Worm (Caenorhabditis elegans) whole organism, mixed stage, embryonic: ENCODE measurements around the gene atg-9.

ENCODE experiments used
- ces-1 ChIP-seq: fragments of 150-350 bp; optimal IDR thresholded peaks from 2 replicates; lab custom pipeline; 2014; ENCODE audit warnings: missing biosample characterization, missing genetic modification reagents, missing genetic modification characterization
- lin-13 ChIP-seq: fragments of 150-350 bp; optimal IDR thresholded peaks from 2 replicates; lab custom pipeline; 2014; ENCODE audit warnings: missing biosample characterization, missing genetic modification characterization
- lsy-2 ChIP-seq: fragments of 150-350 bp; optimal IDR thresholded peaks from 2 replicates; lab custom pipeline; 2014; ENCODE audit warnings: missing biosample characterization, missing genetic modification characterization
- mab-5 ChIP-seq: fragments of 150-350 bp; optimal IDR thresholded peaks from 2 replicates; lab custom pipeline; 2014; ENCODE audit warnings: missing biosample characterization, missing genetic modification characterization
- nhr-237 ChIP-seq: fragments of 150-350 bp; optimal IDR thresholded peaks from 2 replicates; lab custom pipeline; 2014; ENCODE audit warnings: missing biosample characterization, missing genetic modification characterization
- nhr-28 ChIP-seq: fragments of 150-350 bp; optimal IDR thresholded peaks from 2 replicates; lab custom pipeline; 2014; ENCODE audit warnings: missing biosample characterization, missing genetic modification characterization
- nhr-76 ChIP-seq: sonication (generic microtip); optimal IDR thresholded peaks from 2 replicates; lab custom pipeline; 2017; ENCODE audit warnings: missing biosample characterization, missing genetic modification characterization
- snpc-4 ChIP-seq: fragments of 150-350 bp; optimal IDR thresholded peaks from 2 replicates; lab custom pipeline; 2014; ENCODE audit warnings: missing biosample characterization, missing genetic modification characterization

DNA sequence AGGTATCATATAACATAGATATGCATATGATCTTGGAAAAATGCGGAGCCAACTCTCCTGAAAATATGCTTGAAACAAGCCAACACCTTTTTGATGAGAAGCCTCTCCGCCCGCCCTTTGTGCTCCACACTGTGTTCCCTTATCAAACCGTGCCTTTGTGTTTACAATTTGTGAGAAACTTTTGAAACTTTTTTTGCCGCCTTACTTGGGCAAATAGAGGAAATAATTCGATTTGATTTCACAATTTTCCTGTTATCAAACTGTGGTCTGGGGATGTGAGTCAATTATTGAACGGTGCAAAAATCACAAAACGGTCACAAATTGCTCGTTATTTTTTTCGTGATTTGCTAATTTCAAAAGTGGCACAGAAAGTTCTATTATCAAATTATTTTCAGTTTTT lies 16.6 kb upstream of the atg-9 start:
- TF ChIP-seq mab-5 (tag; lab: Kevin White, UChicago) (no peak), nhr-28 (tag; lab: Kevin White, UChicago) (no peak), ces-1 (no peak), nhr-76 (tag; lab: Kevin White, UChicago) (no peak), lin-13 (tag; lab: Kevin White, UChicago) (no peak), snpc-4 (tag; lab: Kevin White, UChicago) (no peak), lsy-2 (tag; lab: Kevin White, UChicago) (no peak), nhr-237 (tag; lab: Kevin White, UChicago) (no peak)
